Fruit fly (Drosophila melanogaster) whole organism, embryonic: Measurements from ENCODE around the gene CG34031.
A peak's percentile ranks its signal among the peaks of the same experiment; 100 is the strongest.

Source experiments
- Blimp-1 ChIP-seq: fragments of 200-800 bp; sonication (Bioruptor generic); optimal IDR thresholded peaks from 3 replicates; lab custom pipeline; 2018; ENCODE audit warnings: missing biosample characterization, missing genetic modification characterization, mild to moderate bottlenecking, moderate library complexity, missing genetic modification reagents
- CG11093 ChIP-seq: fragments of 200-800 bp; sonication (Bioruptor generic); IDR thresholded peaks from 3 replicates; pipeline ENCODE4 v1.3.6; 2022; ENCODE audit warnings: missing biosample characterization, missing genetic modification characterization
- CG12236 ChIP-seq: fragments of 200-800 bp; sonication (Bioruptor generic); optimal IDR thresholded peaks from 2 replicates; lab custom pipeline; 2016; ENCODE audit warnings: missing biosample characterization, missing genetic modification characterization
- CG12659 ChIP-seq: fragments of 200-800 bp; sonication (Bioruptor generic); optimal IDR thresholded peaks from 3 replicates; lab custom pipeline; 2017; ENCODE audit warnings: mild to moderate bottlenecking, missing biosample characterization, missing genetic modification reagents, missing genetic modification characterization
- CG12744 ChIP-seq: fragments of 200-800 bp; sonication (Bioruptor generic); optimal IDR thresholded peaks from 2 replicates; lab custom pipeline; 2016; ENCODE audit warnings: missing biosample characterization, missing genetic modification characterization
- CG12769 ChIP-seq: fragments of 200-800 bp; sonication (Bioruptor generic); optimal IDR thresholded peaks from 2 replicates; lab custom pipeline; 2019; ENCODE audit warnings: missing biosample characterization, mild to moderate bottlenecking, missing genetic modification characterization, moderate library complexity
- CG13775 ChIP-seq: fragments of 200-800 bp; sonication (Bioruptor generic); optimal IDR thresholded peaks from 3 replicates; lab custom pipeline; 2017; ENCODE audit warnings: missing biosample characterization, mild to moderate bottlenecking, missing genetic modification characterization
- CG14667 ChIP-seq: fragments of 200-800 bp; sonication (Bioruptor generic); IDR thresholded peaks from 2 replicates; pipeline ENCODE4 v1.3.6; 2022; ENCODE audit warnings: missing biosample characterization, missing genetic modification characterization
- CG14710 ChIP-seq: fragments of 200-800 bp; sonication (Bioruptor generic); optimal IDR thresholded peaks from 3 replicates; lab custom pipeline; 2019; ENCODE audit warnings: missing biosample characterization, mild to moderate bottlenecking, missing genetic modification characterization, moderate library complexity
- CG1647 ChIP-seq: fragments of 200-800 bp; sonication (Bioruptor generic); optimal IDR thresholded peaks from 3 replicates; lab custom pipeline; 2016; ENCODE audit warnings: missing biosample characterization, missing genetic modification characterization
- CG33213 ChIP-seq: fragments of 200-800 bp; sonication (Bioruptor generic); optimal IDR thresholded peaks from 3 replicates; lab custom pipeline; 2016; ENCODE audit warnings: missing biosample characterization, missing genetic modification characterization
- CG33557 ChIP-seq: fragments of 200-800 bp; sonication (Bioruptor generic); optimal IDR thresholded peaks from 2 replicates; lab custom pipeline; 2019; ENCODE audit warnings: missing biosample characterization, mild to moderate bottlenecking, missing genetic modification characterization, moderate library complexity
- CG4328 ChIP-seq: fragments of 200-800 bp; sonication (Bioruptor generic); optimal IDR thresholded peaks from 3 replicates; lab custom pipeline; 2017; ENCODE audit warnings: missing biosample characterization, missing genetic modification reagents, missing genetic modification characterization
- CG6175 ChIP-seq: fragments of 200-800 bp; sonication (Bioruptor generic); IDR thresholded peaks from 3 replicates; pipeline ENCODE4 v1.3.6; 2022; ENCODE audit warnings: missing biosample characterization, missing genetic modification characterization
- CG8290 ChIP-seq, 3 experiments: fragments of 200-800 bp; sonication (Bioruptor generic); optimal IDR thresholded peaks; 2 replicates each; lab custom pipeline; 2016 to 2019; ENCODE audit warnings: missing biosample characterization in 3 of 3, missing genetic modification characterization in 3 of 3, mild to moderate bottlenecking in 2 of 3, moderate library complexity in 1 of 3
- CG8478 ChIP-seq: fragments of >200 bp; optimal IDR thresholded peaks from 2 replicates; lab custom pipeline; 2018
- CG9797 ChIP-seq: fragments of 200-800 bp; sonication (Bioruptor generic); optimal IDR thresholded peaks from 3 replicates; lab custom pipeline; 2018; ENCODE audit warnings: missing biosample characterization, mild to moderate bottlenecking, missing genetic modification characterization
- Doc3 ChIP-seq: fragments of 200-800 bp; sonication (Bioruptor generic); IDR thresholded peaks from 3 replicates; pipeline ENCODE4 v1.3.6; 2022; ENCODE audit warnings: missing biosample characterization, missing genetic modification characterization; ENCODE audit not compliant: partially characterized antibody
- Dref ChIP-seq: fragments of 200-800 bp; sonication (Bioruptor generic); IDR thresholded peaks from 2 replicates; pipeline ENCODE4 v1.3.6; 2022; ENCODE audit warnings: missing biosample characterization, missing genetic modification characterization
- E2f2 ChIP-seq: fragments of 200-800 bp; sonication (Bioruptor generic); IDR thresholded peaks from 2 replicates; pipeline ENCODE4 v1.3.6; 2022; ENCODE audit warnings: missing biosample characterization, missing genetic modification characterization
- Eip74EF ChIP-seq, 2 experiments: fragments of 200-800 bp in 1 of 2; fragments of >200 bp in 1 of 2; sonication (Bioruptor generic) in 1 of 2; optimal IDR thresholded peaks; 2 replicates each; lab custom pipeline; 2017 to 2019; ENCODE audit warnings: missing biosample characterization in 2 of 2, missing genetic modification characterization in 2 of 2, mild to moderate bottlenecking in 1 of 2, moderate library complexity in 1 of 2
- Ets65A ChIP-seq: fragments of 200-800 bp; sonication (Bioruptor generic); peaks from one replicate; lab custom pipeline; 2016; ENCODE audit warnings: missing biosample characterization, missing genetic modification characterization
- Fer1 ChIP-seq: fragments of 200-800 bp; sonication (Bioruptor generic); optimal IDR thresholded peaks from 2 replicates; lab custom pipeline; 2017; ENCODE audit warnings: missing biosample characterization, mild to moderate bottlenecking, missing genetic modification characterization
- GATAe ChIP-seq: fragments of 200-800 bp; sonication (Bioruptor generic); conservative IDR thresholded peaks from 2 replicates; pipeline ENCODE4 v1.3.6; 2022; ENCODE audit warnings: missing biosample characterization, missing genetic modification characterization
- HLH54F ChIP-seq: fragments of 200-800 bp; sonication (Bioruptor generic); optimal IDR thresholded peaks from 3 replicates; lab custom pipeline; 2016; ENCODE audit warnings: missing biosample characterization, missing genetic modification characterization
- Hr51 ChIP-seq, 2 experiments: fragments of 200-800 bp; sonication (Bioruptor generic); optimal IDR thresholded peaks; 2 replicates in 1 of 2; 3 replicates in 1 of 2; lab custom pipeline; 2016 to 2018; ENCODE audit warnings: missing biosample characterization in 2 of 2, missing genetic modification characterization in 2 of 2, mild to moderate bottlenecking in 1 of 2, moderate library complexity in 1 of 2
- Hr78 ChIP-seq, 2 experiments: fragments of 200-800 bp in 1 of 2; fragments of >200 bp in 1 of 2; sonication (Bioruptor generic) in 1 of 2; optimal IDR thresholded peaks; 2 replicates each; lab custom pipeline; 2017 to 2019; ENCODE audit warnings: missing biosample characterization in 2 of 2, missing genetic modification characterization in 2 of 2, mild to moderate bottlenecking in 1 of 2, moderate library complexity in 1 of 2
- Poxn ChIP-seq: fragments of 200-800 bp; sonication (Bioruptor generic); IDR thresholded peaks from 2 replicates; pipeline ENCODE4 v1.3.6; 2022; ENCODE audit warnings: missing biosample characterization, missing genetic modification characterization
- Ptx1 ChIP-seq: fragments of 200-800 bp; sonication (Bioruptor generic); IDR thresholded peaks from 2 replicates; pipeline ENCODE4 v1.3.6; 2022; ENCODE audit warnings: missing biosample characterization, missing genetic modification characterization
- Sox100B ChIP-seq: fragments of 200-800 bp; sonication (Bioruptor generic); optimal IDR thresholded peaks from 3 replicates; lab custom pipeline; 2018; ENCODE audit warnings: missing biosample characterization, mild to moderate bottlenecking, missing genetic modification characterization
- ac ChIP-seq: fragments of 200-800 bp; sonication (Bioruptor generic); optimal IDR thresholded peaks from 3 replicates; lab custom pipeline; 2017; ENCODE audit warnings: missing biosample characterization, mild to moderate bottlenecking, missing genetic modification characterization
- al ChIP-seq: fragments of 200-800 bp; sonication (Bioruptor generic); IDR thresholded peaks from 2 replicates; pipeline ENCODE4 v1.3.6; 2022; ENCODE audit warnings: missing biosample characterization, missing genetic modification characterization
- bcd ChIP-seq: fragments of 200-800 bp; sonication (Bioruptor generic); optimal IDR thresholded peaks from 2 replicates; lab custom pipeline; 2017; ENCODE audit warnings: missing biosample characterization, mild to moderate bottlenecking, missing genetic modification characterization
- cas ChIP-seq: fragments of 200-800 bp; sonication (Bioruptor generic); IDR thresholded peaks from 2 replicates; pipeline ENCODE4 v1.3.6; 2022; ENCODE audit warnings: missing biosample characterization, missing genetic modification characterization
- chn ChIP-seq: fragments of 200-800 bp; sonication (Bioruptor generic); optimal IDR thresholded peaks from 2 replicates; lab custom pipeline; 2016; ENCODE audit warnings: missing biosample characterization, missing genetic modification characterization
- crp ChIP-seq, 2 experiments: fragments of 200-800 bp; sonication (Bioruptor generic); optimal IDR thresholded peaks; 2 replicates in 1 of 2; 3 replicates in 1 of 2; lab custom pipeline; 2017; ENCODE audit warnings: missing biosample characterization in 2 of 2, missing genetic modification characterization in 2 of 2, mild to moderate bottlenecking in 1 of 2, moderate library complexity in 1 of 2
- dm ChIP-seq: fragments of 200-800 bp; sonication (Bioruptor generic); optimal IDR thresholded peaks from 3 replicates; lab custom pipeline; 2016; ENCODE audit warnings: missing biosample characterization, missing genetic modification characterization
- en ChIP-seq: fragments of 200-800 bp; sonication (Bioruptor generic); optimal IDR thresholded peaks from 2 replicates; lab custom pipeline; 2016; ENCODE audit warnings: missing biosample characterization, missing genetic modification characterization
- esg ChIP-seq: fragments of 200-800 bp; sonication (Bioruptor generic); conservative IDR thresholded peaks from 2 replicates; pipeline ENCODE4 v1.3.6; 2022; ENCODE audit warnings: missing biosample characterization, missing genetic modification characterization
- gfzf ChIP-seq: fragments of 200-800 bp; sonication (Bioruptor generic); optimal IDR thresholded peaks from 2 replicates; lab custom pipeline; 2016; ENCODE audit warnings: missing biosample characterization, mild to moderate bottlenecking, missing genetic modification characterization, moderate library complexity
- hbn ChIP-seq: fragments of 200-800 bp; sonication (Bioruptor generic); IDR thresholded peaks from 2 replicates; pipeline ENCODE4 v1.3.6; 2022; ENCODE audit warnings: missing biosample characterization, missing genetic modification characterization; ENCODE audit not compliant: partially characterized antibody
- lilli ChIP-seq: fragments of 200-800 bp; sonication (Bioruptor generic); optimal IDR thresholded peaks from 3 replicates; lab custom pipeline; 2016; ENCODE audit warnings: missing biosample characterization, missing genetic modification characterization
- lmd ChIP-seq: fragments of 200-800 bp; sonication (Bioruptor generic); IDR thresholded peaks from 2 replicates; pipeline ENCODE4 v1.3.6; 2022; ENCODE audit warnings: missing biosample characterization, missing genetic modification characterization
- org-1 ChIP-seq: fragments of 200-800 bp; sonication (Bioruptor generic); optimal IDR thresholded peaks from 2 replicates; lab custom pipeline; 2017; ENCODE audit warnings: missing biosample characterization, missing genetic modification characterization
- ranshi ChIP-seq: fragments of 200-800 bp; sonication (Bioruptor generic); IDR thresholded peaks from 2 replicates; pipeline ENCODE4 v1.3.6; 2022; ENCODE audit warnings: missing biosample characterization, missing genetic modification characterization
- repo ChIP-seq: fragments of 200-800 bp; sonication (Bioruptor generic); optimal IDR thresholded peaks from 2 replicates; lab custom pipeline; 2016; ENCODE audit warnings: missing biosample characterization, missing genetic modification characterization
- sc ChIP-seq, 3 experiments: fragments of >200 bp in 2 of 3; fragments of 200-800 bp in 1 of 3; sonication (Bioruptor generic) in 1 of 3; optimal IDR thresholded peaks; 2 replicates in 2 of 3; 3 replicates in 1 of 3; lab custom pipeline; 2017; ENCODE audit warnings: mild to moderate bottlenecking in 1 of 3, missing biosample characterization in 1 of 3, missing genetic modification characterization in 1 of 3, missing genetic modification reagents in 1 of 3
- wor ChIP-seq: fragments of 200-800 bp; sonication (Bioruptor generic); IDR thresholded peaks from 2 replicates; pipeline ENCODE4 v1.3.6; 2022; ENCODE audit warnings: missing biosample characterization, missing genetic modification characterization

The CG34031 gene

dm6 chr3L:23174146-23174545 lies at the start of gene CG34031:
TSS of gene CG34031 (plus strand) at chr3L:23174446.
- TF ChIP-seq Ets65A (GFP tag; lab: Kevin White, UChicago) (peak; percentile 67), CG1647 (GFP tag; lab: Kevin White, UChicago) (no peak)

- peak; percentile 68 for TF ChIP-seq gfzf (GFP tag; lab: Kevin White, UChicago)
- no peak for TF ChIP-seq Poxn
- TF ChIP-seq CG9797, result peak; percentile 17
- TF ChIP-seq CG14667 (GFP tag; lab: Robert Waterston, UW), result no peak
- TF ChIP-seq Dref (GFP tag; lab: Robert Waterston, UW), result no peak
- TF ChIP-seq CG33557 (GFP tag; lab: Kevin White, UChicago), result no peak
- TF ChIP-seq CG11093 (GFP tag; lab: Robert Waterston, UW), result no peak
- no peak for TF ChIP-seq lilli
- no peak for TF ChIP-seq bcd (GFP tag; lab: Kevin White, UChicago)
- TF ChIP-seq E2f2, result no peak
- TF ChIP-seq Fer1 (GFP tag; lab: Kevin White, UChicago), result no peak
- TF ChIP-seq CG12236, result no peak
- no peak for TF ChIP-seq Hr51 (GFP tag; optimal IDR thresholded peaks at IDR 0.05; lab: Kevin White, UChicago)
- TF ChIP-seq org-1 (GFP tag; lab: Kevin White, UChicago), result no peak
- no peak for TF ChIP-seq en (GFP tag; lab: Kevin White, UChicago)
- no peak for TF ChIP-seq chn (GFP tag; lab: Kevin White, UChicago)
- TF ChIP-seq CG12769, result no peak
- peak in 1 of 2 experiments; percentile 19 for TF ChIP-seq crp (GFP tag; optimal IDR thresholded peaks at IDR 0.05; lab: Kevin White, UChicago)
- TF ChIP-seq Sox100B (GFP tag; lab: Kevin White, UChicago), result no peak
- TF ChIP-seq CG14710 (tag; lab: Kevin White, UChicago), result peak; percentile 76
- TF ChIP-seq wor (GFP tag; lab: Robert Waterston, UW), result no peak
- TF ChIP-seq Ptx1 (GFP tag; lab: Robert Waterston, UW), result no peak
- TF ChIP-seq CG12744 (GFP tag; lab: Kevin White, UChicago), result no peak
- TF ChIP-seq CG12659 (GFP tag; lab: Kevin White, UChicago), result peak; percentile 30
- no peak for TF ChIP-seq esg (GFP tag; lab: Robert Waterston, UW)
- no peak for TF ChIP-seq Blimp-1 (GFP tag; lab: Kevin White, UChicago)
- no peak for TF ChIP-seq Doc3 (GFP tag; lab: Robert Waterston, UW)
- no peak for TF ChIP-seq hbn (GFP tag; lab: Robert Waterston, UW)
- TF ChIP-seq sc (optimal IDR thresholded peaks at IDR 0.05; lab: Kevin White, UChicago), result no peak
- peak; percentile 3 for TF ChIP-seq sc (GFP tag; optimal IDR thresholded peaks at IDR 0.05; lab: Kevin White, UChicago)
- no peak for TF ChIP-seq repo (GFP tag; lab: Kevin White, UChicago)
- no peak for TF ChIP-seq HLH54F (GFP tag; lab: Kevin White, UChicago)
- TF ChIP-seq ac (GFP tag; lab: Kevin White, UChicago), result no peak
- no peak for TF ChIP-seq CG4328
- TF ChIP-seq CG6175 (GFP tag; lab: Robert Waterston, UW), result no peak
- TF ChIP-seq cas (GFP tag; lab: Robert Waterston, UW), result no peak
- TF ChIP-seq CG8478 (lab: Kevin White, UChicago), result no peak
- peak; percentile 31 for TF ChIP-seq dm
- peak; percentile 70 for TF ChIP-seq CG33213 (GFP tag; lab: Kevin White, UChicago)
- no peak for TF ChIP-seq lmd (GFP tag; lab: Robert Waterston, UW)
- TF ChIP-seq CG8290 (GFP tag; optimal IDR thresholded peaks at IDR 0.05; lab: Kevin White, UChicago), result peak; percentile 75
- peak; percentile 36 to 50 for TF ChIP-seq CG8290 (tag; optimal IDR thresholded peaks at IDR 0.05; lab: Kevin White, UChicago)
- TF ChIP-seq ranshi, result no peak
- 0 out of 2 replicates have a peak, but pooled peaks have one; percentile 31 for TF ChIP-seq GATAe (GFP tag; lab: Robert Waterston, UW)
- TF ChIP-seq Hr78 (GFP tag; optimal IDR thresholded peaks at IDR 0.05; lab: Kevin White, UChicago), result no peak
- no peak for TF ChIP-seq al (GFP tag; lab: Robert Waterston, UW)
- no peak for TF ChIP-seq Eip74EF (GFP tag; optimal IDR thresholded peaks at IDR 0.05; lab: Kevin White, UChicago)
- no peak for TF ChIP-seq CG13775
Measured at dm6 chr3L:23125736-23126135, 48.5 kb upstream of the CG34031 start, which contains the start of gene CG33217. TSS of gene CG33217 (plus strand) at chr3L:23126025.
